Worm (Caenorhabditis elegans): ENCODE data around the gene ttbk-7.

ce11 chrV:12885860-12886259 lies 9.8 kb downstream of the ttbk-7 start, which contains the start of gene glb-24:
- TF ChIP-seq aly-1 (tag; optimal IDR thresholded peaks at IDR 0.05) (no peak), ceh-36 (tag; optimal IDR thresholded peaks at IDR 0.05) (no peak)
